Fruit fly (Drosophila melanogaster): ENCODE results near the gene CG4751.

Gene CG4751

dm6 chr2L:11121614-11122013 is 8.9 kb upstream of the CG4751 start, which contains the start of gene Dnaaf4:
TSS of gene Dnaaf4 (minus strand) at chr2L:11121714.
- TF ChIP-seq CG12391 (tag; optimal IDR thresholded peaks at IDR 0.05) (no peak), nerfin-2 (GFP tag; IDR thresholded peaks at IDR 0.05; ENCODE audit: partially characterized antibody) (0 out of 2 replicates have a peak, but pooled peaks have one; percentile 23), Med (GFP tag) (peak; percentile 31), ttk (GFP tag; IDR thresholded peaks at IDR 0.05) (0 out of 2 replicates have a peak, but pooled peaks have one; percentile 12)

DNA sequence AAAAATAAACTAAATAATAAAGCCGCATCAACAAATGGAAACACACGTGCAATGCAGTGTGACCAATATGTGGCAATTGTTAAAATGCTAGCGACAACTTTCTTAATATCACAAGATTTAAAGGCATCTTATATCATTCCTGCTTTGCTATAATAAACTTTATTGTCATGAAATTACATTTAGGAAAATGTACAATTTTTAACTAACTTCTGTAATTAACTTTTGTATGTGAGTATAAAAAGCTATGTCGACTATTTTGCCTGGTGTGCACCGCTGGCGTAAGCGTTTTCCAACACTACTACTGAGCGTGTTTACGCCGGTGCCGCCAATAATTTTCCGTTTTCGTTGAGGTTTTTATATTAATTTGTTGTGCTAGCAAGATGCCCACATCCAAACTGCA is 7.0 kb upstream of the CG4751 start, which contains the start of the genes Csl4 and Nup160:
Gene Csl4 (minus strand): TSS at position 69 of the 400 bp plus-strand sequence.
Gene Nup160 (plus strand): TSS at position 279 of the 400 bp plus-strand sequence.
- TF ChIP-seq Abd-B (GFP tag; optimal IDR thresholded peaks at IDR 0.05) = peak; percentile 65
- TF ChIP-seq Opbp (GFP tag; IDR thresholded peaks at IDR 0.05; ENCODE audit: partially characterized antibody) = peak; percentile 52; the same call in 2 of the 3 replicates
- no peak for TF ChIP-seq CG7839 (tag; optimal IDR thresholded peaks at IDR 0.05)
- TF ChIP-seq CG8388 (GFP tag; optimal IDR thresholded peaks at IDR 0.05) = no peak
- TF ChIP-seq dimm (GFP tag; IDR thresholded peaks at IDR 0.05) = no peak
- no peak for TF ChIP-seq CG10565 (GFP tag; optimal IDR thresholded peaks at IDR 0.05)
- peak; percentile 60 for TF ChIP-seq Rx (GFP tag; IDR thresholded peaks at IDR 0.05)
- peak; percentile 76 for TF ChIP-seq CG10366 (GFP tag; IDR thresholded peaks at IDR 0.05)
- TF ChIP-seq CG5953 (GFP tag; IDR thresholded peaks at IDR 0.05) = 0 out of 2 replicates have a peak, but pooled peaks have one; percentile 15
- TF ChIP-seq CG10959 (GFP tag; IDR thresholded peaks at IDR 0.05) = peak; percentile 36; the same call in 1 of the 2 replicates
- no peak for TF ChIP-seq CG6654 (GFP tag; optimal IDR thresholded peaks at IDR 0.05)
- TF ChIP-seq vvl (GFP tag; IDR thresholded peaks at IDR 0.05) = peak; percentile 87
- TF ChIP-seq slbo (GFP tag; IDR thresholded peaks at IDR 0.05) = peak; percentile 90
- peak; percentile 2 for TF ChIP-seq CG17802 (tag; optimal IDR thresholded peaks at IDR 0.05)
- no peak for TF ChIP-seq Asciz (GFP tag; optimal IDR thresholded peaks at IDR 0.05)
- TF ChIP-seq Med (GFP tag) = peak; percentile 98
- peak; percentile 60 for TF ChIP-seq CG13296 (GFP tag; optimal IDR thresholded peaks at IDR 0.05)
- no peak for TF ChIP-seq gcm (GFP tag; optimal IDR thresholded peaks at IDR 0.05)
- TF ChIP-seq vfl (GFP tag; optimal IDR thresholded peaks at IDR 0.05) = peak; percentile 87
- TF ChIP-seq Atf-2 (GFP tag; optimal IDR thresholded peaks at IDR 0.05) = peak; percentile 67
- peak; percentile 44 for TF ChIP-seq fd96Cb (tag; optimal IDR thresholded peaks at IDR 0.05)
- TF ChIP-seq Usf (GFP tag; optimal IDR thresholded peaks at IDR 0.05) = no peak
- TF ChIP-seq nerfin-2 (GFP tag; IDR thresholded peaks at IDR 0.05; ENCODE audit: partially characterized antibody) = no peak
- TF ChIP-seq D (optimal IDR thresholded peaks at IDR 0.05) = no peak
- no peak for TF ChIP-seq D (GFP tag; optimal IDR thresholded peaks at IDR 0.05)
- no peak; the same call in 1 of the 2 replicates for TF ChIP-seq bbx (GFP tag; IDR thresholded peaks at IDR 0.05; ENCODE audit: partially characterized antibody)
- TF ChIP-seq CG10543 (GFP tag; optimal IDR thresholded peaks at IDR 0.05) = peak; percentile 36
- no peak for TF ChIP-seq bcd (GFP tag; optimal IDR thresholded peaks at IDR 0.05)
- peak; percentile 76 for TF ChIP-seq CG9817 (tag; optimal IDR thresholded peaks at IDR 0.05)
- TF ChIP-seq CG1647 (GFP tag; optimal IDR thresholded peaks at IDR 0.05) = peak; percentile 83
- TF ChIP-seq CG11560 (tag; IDR thresholded peaks at IDR 0.05) = no peak
- TF ChIP-seq tgo (GFP tag; IDR thresholded peaks at IDR 0.05) = peak; percentile 74
- TF ChIP-seq nom (GFP tag; optimal IDR thresholded peaks at IDR 0.05) = no peak
- peak; percentile 63 for TF ChIP-seq Sry-δ (GFP tag; optimal IDR thresholded peaks at IDR 0.05)
- TF ChIP-seq CG32767 (GFP tag; IDR thresholded peaks at IDR 0.05) = no peak
- TF ChIP-seq CoRest (tag; optimal IDR thresholded peaks at IDR 0.05) = peak; percentile 77
- TF ChIP-seq TFAM (GFP tag; optimal IDR thresholded peaks at IDR 0.05) = no peak
- TF ChIP-seq luna (GFP tag; optimal IDR thresholded peaks at IDR 0.05) = peak; percentile 54
- no peak for TF ChIP-seq tap (tag; optimal IDR thresholded peaks at IDR 0.05)
- TF ChIP-seq exex (tag; optimal IDR thresholded peaks at IDR 0.05) = peak; percentile 19
- no peak for TF ChIP-seq Lpt (GFP tag; optimal IDR thresholded peaks at IDR 0.05)
- peak; percentile 71 for TF ChIP-seq CG4854 (GFP tag; optimal IDR thresholded peaks at IDR 0.05)
- peak; percentile 68 for TF ChIP-seq CG11695 (GFP tag; IDR thresholded peaks at IDR 0.05)
- no peak for TF ChIP-seq Hand (GFP tag; optimal IDR thresholded peaks at IDR 0.05)
- TF ChIP-seq CG15011 (GFP tag; optimal IDR thresholded peaks at IDR 0.05) = no peak
- no peak for TF ChIP-seq CG15269 (tag; optimal IDR thresholded peaks at IDR 0.05)

All from whole organism, embryonic.